Worm (Caenorhabditis elegans): ENCODE data around the gene Y41D4B.11.

Y41D4B.11 gene

ce11 chrIV:1655312-1655711 is 49.8 kb downstream of the Y41D4B.11 start:
- peak; percentile 5 for TF ChIP-seq jun-1 (tag; optimal IDR thresholded peaks at IDR 0.05)
- no peak for TF ChIP-seq ama-1 (optimal IDR thresholded peaks at IDR 0.05)
- TF ChIP-seq nhr-76 (tag; optimal IDR thresholded peaks at IDR 0.05) = no peak
- TF ChIP-seq ceh-9 (tag; optimal IDR thresholded peaks at IDR 0.05) = no peak
- TF ChIP-seq unc-39 (tag; optimal IDR thresholded peaks at IDR 0.05) = no peak
- TF ChIP-seq nhr-67 (tag; optimal IDR thresholded peaks at IDR 0.05) = no peak
- TF ChIP-seq nhr-237 (tag; optimal IDR thresholded peaks at IDR 0.05) = no peak
- TF ChIP-seq lin-15B (tag; optimal IDR thresholded peaks at IDR 0.05) = no peak
- no peak for TF ChIP-seq ceh-28 (tag; optimal IDR thresholded peaks at IDR 0.05)
- no peak for TF ChIP-seq nhr-11 (tag; optimal IDR thresholded peaks at IDR 0.05)
- TF ChIP-seq elt-3 (tag; optimal IDR thresholded peaks at IDR 0.05) = no peak
- no peak for TF ChIP-seq skn-1 (tag; optimal IDR thresholded peaks at IDR 0.05)
- TF ChIP-seq nhr-12 (tag; optimal IDR thresholded peaks at IDR 0.05) = no peak
- no peak for TF ChIP-seq aly-2 (tag; optimal IDR thresholded peaks at IDR 0.05)
- TF ChIP-seq nhr-23 (tag; optimal IDR thresholded peaks at IDR 0.05) = peak; percentile 61
- no peak for TF ChIP-seq elt-1 (tag; optimal IDR thresholded peaks at IDR 0.05)
- no peak for TF ChIP-seq pqm-1 (tag; optimal IDR thresholded peaks at IDR 0.05)
- no peak for TF ChIP-seq egl-5 (tag; optimal IDR thresholded peaks at IDR 0.05)
- TF ChIP-seq nfya-1 (tag; optimal IDR thresholded peaks at IDR 0.05; ENCODE audit: insufficient read depth) = peak; percentile 43
- no peak for TF ChIP-seq eor-1 (tag; optimal IDR thresholded peaks at IDR 0.05)
- peak; percentile 42 for TF ChIP-seq elt-2 (tag; optimal IDR thresholded peaks at IDR 0.05)
- no peak for TF ChIP-seq R02D3.7 (tag; optimal IDR thresholded peaks at IDR 0.05)
- no peak for TF ChIP-seq zag-1 (tag; optimal IDR thresholded peaks at IDR 0.05)
- no peak for TF ChIP-seq ztf-11 (tag; optimal IDR thresholded peaks at IDR 0.05)
- TF ChIP-seq fkh-2 (tag; optimal IDR thresholded peaks at IDR 0.05) = no peak
- TF ChIP-seq nhr-25 (tag; optimal IDR thresholded peaks at IDR 0.05) = peak; percentile 79
- no peak for TF ChIP-seq fkh-10 (GFP tag; optimal IDR thresholded peaks at IDR 0.05)
- TF ChIP-seq lsy-12 (tag; optimal IDR thresholded peaks at IDR 0.05) = no peak
- peak; percentile 67 for TF ChIP-seq pha-4 (tag; optimal IDR thresholded peaks at IDR 0.05)
- TF ChIP-seq unc-62 (GFP tag; optimal IDR thresholded peaks at IDR 0.05) = no peak
- TF ChIP-seq nhr-43 (tag; optimal IDR thresholded peaks at IDR 0.05; ENCODE audit: poor library complexity, severe bottlenecking) = peak; percentile 2

- TF ChIP-seq nhr-76 (tag; optimal IDR thresholded peaks at IDR 0.05) (no peak), nhr-67 (tag; optimal IDR thresholded peaks at IDR 0.05) (no peak), pha-4 (tag; optimal IDR thresholded peaks at IDR 0.05) (peak; percentile 88), nhr-23 (tag; optimal IDR thresholded peaks at IDR 0.05) (peak; percentile 37)
Measured at ce11 chrIV:1657069-1657468, 51.6 kb downstream of the Y41D4B.11 start.
